Worm (Caenorhabditis elegans) whole organism, early embryonic: ENCODE measurements around the gene bath-46.

Experiments
- B0310.2 ChIP-seq: sonication (generic microtip); optimal IDR thresholded peaks from 2 replicates; lab custom pipeline; 2016; ENCODE audit warnings: mild to moderate bottlenecking, missing genetic modification characterization, missing compliant biosample characterization
- F13C5.2 ChIP-seq: sonication (generic microtip); optimal IDR thresholded peaks from 2 replicates; lab custom pipeline; 2017; ENCODE audit warnings: mild to moderate bottlenecking, missing genetic modification characterization, inconsistent platforms, missing compliant biosample characterization
- ama-1 ChIP-seq: fragments of 150-350 bp; optimal IDR thresholded peaks from 2 replicates; lab custom pipeline; 2014
- flt-1 ChIP-seq: fragments of 200-800 bp; sonication (Bioruptor generic); IDR thresholded peaks from 2 replicates; pipeline ENCODE4 v1.3.6; 2022; ENCODE audit warnings: missing genetic modification characterization, missing compliant biosample characterization
- hmbx-1 ChIP-seq: sonication (generic microtip); optimal IDR thresholded peaks from 2 replicates; lab custom pipeline; 2016; ENCODE audit warnings: mild to moderate bottlenecking, missing genetic modification characterization, missing compliant biosample characterization

- TF ChIP-seq B0310.2 (tag; lab: Kevin White, UChicago) (no peak), ama-1 (lab: Kevin White, UChicago) (no peak), F13C5.2 (tag; lab: Kevin White, UChicago) (no peak), hmbx-1 (no peak), flt-1 (GFP tag; lab: Robert Waterston, UW) (no peak)
Measured at ce11 chrII:1579886-1580285, 17.8 kb upstream of the bath-46 start, which contains the start of gene math-38.
